Worm (Caenorhabditis elegans): ENCODE measurements around the gene Y73B6BL.12.

Gene Y73B6BL.12

DNA sequence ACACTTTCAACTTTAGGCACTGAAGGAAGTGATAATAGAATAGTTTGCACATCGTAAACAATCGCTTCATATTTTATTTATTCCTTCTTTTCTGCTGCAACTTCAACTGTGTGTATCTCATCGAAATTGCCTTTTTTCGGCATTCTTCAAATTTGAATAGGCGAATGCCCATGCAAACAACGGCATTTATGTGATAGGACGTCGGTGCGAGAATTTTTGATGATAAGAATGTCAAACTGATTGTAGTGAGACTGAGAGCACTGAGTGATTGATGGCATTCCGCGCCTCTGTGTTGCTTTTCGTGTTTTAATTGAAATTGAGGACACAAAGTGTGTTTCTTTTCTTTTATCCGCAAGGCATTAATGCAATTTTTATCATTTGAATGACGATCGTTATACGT is 13.5 kb upstream of the Y73B6BL.12 start (continued):
- no peak for TF ChIP-seq lim-7 (GFP tag; IDR thresholded peaks at IDR 0.05)
- no peak for TF ChIP-seq mep-1 (tag; optimal IDR thresholded peaks at IDR 0.05)
- no peak for TF ChIP-seq Y105C5A.15 (GFP tag; IDR thresholded peaks at IDR 0.05)
- TF ChIP-seq madf-5 (GFP tag; IDR thresholded peaks at IDR 0.05) = no peak
- no peak for TF ChIP-seq ceh-28 (tag; optimal IDR thresholded peaks at IDR 0.05)
- no peak for TF ChIP-seq daf-8 (GFP tag; IDR thresholded peaks at IDR 0.05)
- no peak for TF ChIP-seq nhr-76 (tag; optimal IDR thresholded peaks at IDR 0.05)
- TF ChIP-seq snpc-1.2 (GFP tag; IDR thresholded peaks at IDR 0.05) = no peak
- TF ChIP-seq hlh-11 (tag; optimal IDR thresholded peaks at IDR 0.05) = peak; percentile 63
- no peak; the same call in 1 of the 2 replicates for TF ChIP-seq T26A8.4 (GFP tag; IDR thresholded peaks at IDR 0.05)
- TF ChIP-seq mxl-3 (GFP tag; optimal IDR thresholded peaks at IDR 0.05) = peak; percentile 47
- no peak for TF ChIP-seq dmd-9 (GFP tag; IDR thresholded peaks at IDR 0.05)
- TF ChIP-seq F26F4.8 (GFP tag; conservative IDR thresholded peaks at IDR 0.05) = no peak
- TF ChIP-seq ceh-62 (tag; optimal IDR thresholded peaks at IDR 0.05) = no peak
- TF ChIP-seq dmd-6 (GFP tag; IDR thresholded peaks at IDR 0.05) = peak; percentile 81
- no peak for TF ChIP-seq madf-9 (GFP tag; conservative IDR thresholded peaks at IDR 0.05)
- no peak for TF ChIP-seq zfp-3 (GFP tag; conservative IDR thresholded peaks at IDR 0.05)
- TF ChIP-seq ctbp-1 (GFP tag; IDR thresholded peaks at IDR 0.05) = no peak
- TF ChIP-seq T20F7.1 (GFP tag; optimal IDR thresholded peaks at IDR 0.05) = peak; percentile 33
- no peak for TF ChIP-seq ZK546.5 (tag; optimal IDR thresholded peaks at IDR 0.05)
- TF ChIP-seq snpc-4 (tag; optimal IDR thresholded peaks at IDR 0.05) = no peak
- peak; percentile 40 for TF ChIP-seq lin-13 (GFP tag; optimal IDR thresholded peaks at IDR 0.05)
- no peak for TF ChIP-seq zag-1 (tag; optimal IDR thresholded peaks at IDR 0.05)
- no peak for TF ChIP-seq skn-1 (tag; optimal IDR thresholded peaks at IDR 0.05)
- peak; percentile 91 for TF ChIP-seq pqm-1 (tag; optimal IDR thresholded peaks at IDR 0.05)
- no peak for TF ChIP-seq duxl-1 (tag; optimal IDR thresholded peaks at IDR 0.05; ENCODE audit: poor library complexity)
- no peak for TF ChIP-seq zip-2 (tag; optimal IDR thresholded peaks at IDR 0.05)
- TF ChIP-seq egl-27 (tag; optimal IDR thresholded peaks at IDR 0.05) = no peak
- no peak for TF ChIP-seq mxl-2 (GFP tag; conservative IDR thresholded peaks at IDR 0.05)
- TF ChIP-seq F44E2.7 (GFP tag; IDR thresholded peaks at IDR 0.05) = no peak
- no peak for TF ChIP-seq lin-38 (GFP tag; IDR thresholded peaks at IDR 0.05)
- no peak for TF ChIP-seq ceh-44 (GFP tag; IDR thresholded peaks at IDR 0.05)
- no peak for TF ChIP-seq aly-2 (tag; optimal IDR thresholded peaks at IDR 0.05)
- no peak for TF ChIP-seq Y75B8A.6 (GFP tag; IDR thresholded peaks at IDR 0.05)
- TF ChIP-seq daf-16 (GFP tag; optimal IDR thresholded peaks at IDR 0.05) = no peak
- peak; percentile 64 for TF ChIP-seq daf-16 (tag; optimal IDR thresholded peaks at IDR 0.05)
- TF ChIP-seq lin-29 (GFP tag; IDR thresholded peaks at IDR 0.05) = no peak
- TF ChIP-seq fkh-10 (GFP tag; optimal IDR thresholded peaks at IDR 0.05) = no peak
- peak; percentile 7 for TF ChIP-seq mes-2 (tag; optimal IDR thresholded peaks at IDR 0.05; ENCODE audit: poor library complexity, severe bottlenecking)
- no peak for TF ChIP-seq tag-97 (GFP tag; IDR thresholded peaks at IDR 0.05)
- TF ChIP-seq nhr-111 (GFP tag; optimal IDR thresholded peaks at IDR 0.05) = no peak
- no peak for TF ChIP-seq zfp-2 (tag; optimal IDR thresholded peaks at IDR 0.05)
- peak; percentile 70 for TF ChIP-seq nhr-28 (tag; optimal IDR thresholded peaks at IDR 0.05)
- TF ChIP-seq pha-4 (GFP tag; IDR thresholded peaks at IDR 0.05) = no peak
- TF ChIP-seq pha-4 (tag; optimal IDR thresholded peaks at IDR 0.05) = no peak
- TF ChIP-seq php-3 (GFP tag; IDR thresholded peaks at IDR 0.05) = peak; percentile 78
- no peak for TF ChIP-seq jun-1 (tag; optimal IDR thresholded peaks at IDR 0.05)
- no peak for TF ChIP-seq spr-3 (GFP tag; optimal IDR thresholded peaks at IDR 0.05)
- TF ChIP-seq unc-39 (tag; optimal IDR thresholded peaks at IDR 0.05) = no peak
- TF ChIP-seq dpl-1 (GFP tag; optimal IDR thresholded peaks at IDR 0.05) = no peak
- TF ChIP-seq daf-19 (GFP tag; conservative IDR thresholded peaks at IDR 0.05) = no peak
- TF ChIP-seq nhr-77 (tag; optimal IDR thresholded peaks at IDR 0.05) = no peak
- TF ChIP-seq mdt-29 (GFP tag; IDR thresholded peaks at IDR 0.05) = no peak
- no peak for TF ChIP-seq aha-1 (tag)
